ENCODE assay signal across 1 fruit fly cellular context in the genomic region with DNA sequence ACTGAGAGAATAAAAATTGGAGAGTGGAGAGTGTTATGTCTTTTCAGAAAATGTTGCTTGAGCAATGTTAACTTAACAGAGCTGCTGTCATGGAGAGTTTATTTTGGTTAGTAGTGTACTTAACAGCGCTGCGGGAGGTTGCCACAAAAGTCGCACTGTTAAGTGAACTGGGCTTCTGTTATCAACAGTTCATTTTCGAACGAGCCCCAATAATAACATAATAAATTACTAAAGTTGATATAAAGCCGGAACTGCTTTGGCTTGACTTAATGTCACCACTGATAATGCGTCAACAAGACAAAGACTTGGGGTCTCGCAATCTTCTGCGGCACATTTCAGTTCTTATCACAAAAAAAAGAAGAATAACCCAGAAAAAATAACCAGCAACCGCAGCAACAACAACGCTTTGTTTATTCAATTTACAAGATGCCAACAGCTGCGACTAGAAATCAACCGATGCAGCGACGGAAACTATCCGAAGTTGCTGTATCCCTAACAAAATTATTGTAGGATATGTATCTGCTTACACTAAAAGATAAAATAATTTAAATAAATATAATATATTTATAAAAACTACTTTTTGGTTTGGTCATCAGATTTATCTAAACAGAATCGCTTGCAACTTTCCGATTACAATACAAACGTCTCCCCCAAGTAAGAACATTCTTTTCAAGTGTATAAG.
TF ChIP-seq lines count a peak whose summit lies in the region.

No protein-coding gene starts in this region.

TF ChIP-seq in whole organism, embryonic, 481 proteins besides CTCF, POLR2A, EP300 and RAD21 (continued from another document and continues in another):
- TF ChIP-seq CG13123 (GFP tag; optimal IDR thresholded peaks at IDR 0.05; lab: Kevin White, UChicago) (no peak), lbe (GFP tag; optimal IDR thresholded peaks at IDR 0.05; lab: Kevin White, UChicago) (no peak), schlank (tag; optimal IDR thresholded peaks at IDR 0.05; lab: Kevin White, UChicago) (no peak), Deaf1 (tag; optimal IDR thresholded peaks at IDR 0.05; lab: Kevin White, UChicago) (no peak), CG31441 (GFP tag; IDR thresholded peaks at IDR 0.05; lab: Robert Waterston, UW) (0 out of 2 replicates have a peak, but pooled peaks have one; percentile 26), Hmx (GFP tag; optimal IDR thresholded peaks at IDR 0.05; lab: Kevin White, UChicago) (no peak), CG14441 (GFP tag; IDR thresholded peaks at IDR 0.05; lab: Robert Waterston, UW) (no peak), CG13296 (GFP tag; optimal IDR thresholded peaks at IDR 0.05; lab: Kevin White, UChicago) (no peak), CG7786 (GFP tag; optimal IDR thresholded peaks at IDR 0.05; lab: Kevin White, UChicago) (no peak), CG6765 (GFP tag; optimal IDR thresholded peaks at IDR 0.05; lab: Kevin White, UChicago) (no peak), CG10654 (GFP tag; optimal IDR thresholded peaks at IDR 0.05; lab: Kevin White, UChicago) (no peak), kah (GFP tag; optimal IDR thresholded peaks at IDR 0.05; lab: Kevin White, UChicago) (no peak), h (optimal IDR thresholded peaks at IDR 0.05; lab: Kevin White, UChicago) (no peak), pnt (GFP tag; optimal IDR thresholded peaks at IDR 0.05; lab: Kevin White, UChicago) (no peak), Lim3 (GFP tag; IDR thresholded peaks at IDR 0.05; lab: Robert Waterston, UW) (no peak), Dbx (GFP tag; IDR thresholded peaks at IDR 0.05; lab: Robert Waterston, UW) (no peak), usp (GFP tag; optimal IDR thresholded peaks at IDR 0.05; lab: Kevin White, UChicago) (no peak), CG7745 (tag; optimal IDR thresholded peaks at IDR 0.05; lab: Kevin White, UChicago) (no peak), Nf-YA (GFP tag; IDR thresholded peaks at IDR 0.05; lab: Robert Waterston, UW) (no peak), bab2 (GFP tag; optimal IDR thresholded peaks at IDR 0.05; lab: Kevin White, UChicago) (no peak), Med (GFP tag; lab: Kevin White, UChicago) (peak; percentile 41), sr (GFP tag; IDR thresholded peaks at IDR 0.05; lab: Robert Waterston, UW) (no peak), Tbp (GFP tag; optimal IDR thresholded peaks at IDR 0.05; lab: Kevin White, UChicago) (no peak), slp2 (GFP tag; optimal IDR thresholded peaks at IDR 0.05; lab: Kevin White, UChicago) (no peak), Drgx (GFP tag; IDR thresholded peaks at IDR 0.05; lab: Robert Waterston, UW) (0 out of 2 replicates have a peak, but pooled peaks have one; percentile 56), maf-S (GFP tag; optimal IDR thresholded peaks at IDR 0.05; lab: Kevin White, UChicago) (no peak), CG34224 (GFP tag; IDR thresholded peaks at IDR 0.05; lab: Robert Waterston, UW; ENCODE audit: partially characterized antibody) (no peak), CG7372 (GFP tag; IDR thresholded peaks at IDR 0.05; lab: Robert Waterston, UW) (no peak), E2f1 (GFP tag; IDR thresholded peaks at IDR 0.05; lab: Robert Waterston, UW) (no peak), CG13775 (GFP tag; optimal IDR thresholded peaks at IDR 0.05; lab: Kevin White, UChicago) (no peak), Fer3 (tag; optimal IDR thresholded peaks at IDR 0.05; lab: Kevin White, UChicago) (no peak), chn (GFP tag; optimal IDR thresholded peaks at IDR 0.05; lab: Kevin White, UChicago) (no peak), fd3F (GFP tag; optimal IDR thresholded peaks at IDR 0.05; lab: Kevin White, UChicago) (no peak), ERR (GFP tag; optimal IDR thresholded peaks at IDR 0.05; lab: Kevin White, UChicago) (no peak), CG1603 (tag; optimal IDR thresholded peaks at IDR 0.05; lab: Kevin White, UChicago) (no peak), HLH54F (GFP tag; optimal IDR thresholded peaks at IDR 0.05; lab: Kevin White, UChicago) (no peak), CG43689 (GFP tag; IDR thresholded peaks at IDR 0.05; lab: Robert Waterston, UW) (no peak), Xrp1 (GFP tag; IDR thresholded peaks at IDR 0.05; lab: Robert Waterston, UW) (peak; percentile 44; the same call in 1 of the 2 replicates), CG15479 (GFP tag; optimal IDR thresholded peaks at IDR 0.05; lab: Kevin White, UChicago) (no peak), vnd (GFP tag; IDR thresholded peaks at IDR 0.05; lab: Robert Waterston, UW; ENCODE audit: partially characterized antibody) (no peak), gsb-n (tag; optimal IDR thresholded peaks at IDR 0.05; lab: Kevin White, UChicago) (peak; percentile 3), CG3995 (GFP tag; optimal IDR thresholded peaks at IDR 0.05; lab: Kevin White, UChicago) (no peak), D (optimal IDR thresholded peaks at IDR 0.05; lab: Kevin White, UChicago) (no peak), D (GFP tag; optimal IDR thresholded peaks at IDR 0.05; lab: Kevin White, UChicago) (peak; percentile 44), mirr (GFP tag; optimal IDR thresholded peaks at IDR 0.05; lab: Kevin White, UChicago) (no peak), inv (GFP tag; IDR thresholded peaks at IDR 0.05; lab: Robert Waterston, UW; ENCODE audit: partially characterized antibody) (no peak), ewg (GFP tag; optimal IDR thresholded peaks at IDR 0.05; lab: Kevin White, UChicago) (no peak), Dad (GFP tag; optimal IDR thresholded peaks at IDR 0.05; lab: Kevin White, UChicago) (no peak), D19B (GFP tag; optimal IDR thresholded peaks at IDR 0.05; lab: Kevin White, UChicago) (no peak), CG8089 (GFP tag; optimal IDR thresholded peaks at IDR 0.05; lab: Kevin White, UChicago) (no peak), NfI (GFP tag; optimal IDR thresholded peaks at IDR 0.05; lab: Kevin White, UChicago) (no peak), Kr (GFP tag; optimal IDR thresholded peaks at IDR 0.05; lab: Kevin White, UChicago) (no peak), nerfin-1 (tag; optimal IDR thresholded peaks at IDR 0.05; lab: Kevin White, UChicago) (no peak), CG1529 (GFP tag; optimal IDR thresholded peaks at IDR 0.05; lab: Kevin White, UChicago) (no peak), psq (GFP tag; optimal IDR thresholded peaks at IDR 0.05; lab: Kevin White, UChicago) (no peak), slbo (GFP tag; IDR thresholded peaks at IDR 0.05; lab: Robert Waterston, UW) (no peak), BtbVII (GFP tag; optimal IDR thresholded peaks at IDR 0.05; lab: Kevin White, UChicago) (no peak), Asciz (GFP tag; optimal IDR thresholded peaks at IDR 0.05; lab: Kevin White, UChicago) (peak; percentile 44), sug (tag; optimal IDR thresholded peaks at IDR 0.05; lab: Kevin White, UChicago) (peak; percentile 98), CG8944 (GFP tag; optimal IDR thresholded peaks at IDR 0.05; lab: Kevin White, UChicago) (no peak), CG16863 (GFP tag; optimal IDR thresholded peaks at IDR 0.05; lab: Kevin White, UChicago) (no peak), lov (optimal IDR thresholded peaks at IDR 0.05; lab: Kevin White, UChicago) (no peak), lov (GFP tag; IDR thresholded peaks at IDR 0.05; lab: Robert Waterston, UW) (no peak), ro (GFP tag; IDR thresholded peaks at IDR 0.05; lab: Robert Waterston, UW) (no peak), disco-r (GFP tag; optimal IDR thresholded peaks at IDR 0.05; lab: Kevin White, UChicago) (no peak), luna (GFP tag; optimal IDR thresholded peaks at IDR 0.05; lab: Kevin White, UChicago) (no peak), ems (GFP tag; optimal IDR thresholded peaks at IDR 0.05; lab: Kevin White, UChicago) (no peak), dpn (GFP tag; optimal IDR thresholded peaks at IDR 0.05; lab: Kevin White, UChicago) (no peak), Dip2 (GFP tag; IDR thresholded peaks at IDR 0.05; lab: Robert Waterston, UW) (no peak), hbn (GFP tag; IDR thresholded peaks at IDR 0.05; lab: Robert Waterston, UW; ENCODE audit: partially characterized antibody) (no peak), zfh1 (GFP tag; IDR thresholded peaks at IDR 0.05; lab: Robert Waterston, UW) (peak; percentile 42; the same call in 1 of the 3 replicates), Elba2 (GFP tag; optimal IDR thresholded peaks at IDR 0.05; lab: Kevin White, UChicago) (no peak), CG10565 (GFP tag; optimal IDR thresholded peaks at IDR 0.05; lab: Kevin White, UChicago) (no peak), CG34376 (GFP tag; optimal IDR thresholded peaks at IDR 0.05; lab: Kevin White, UChicago) (no peak), CG12391 (tag; optimal IDR thresholded peaks at IDR 0.05; lab: Kevin White, UChicago) (peak; percentile 51), crol (GFP tag; IDR thresholded peaks at IDR 0.05; lab: Robert Waterston, UW) (no peak), lab (GFP tag; optimal IDR thresholded peaks at IDR 0.05; lab: Kevin White, UChicago) (no peak), tin (GFP tag; optimal IDR thresholded peaks at IDR 0.05; lab: Kevin White, UChicago) (no peak), zfh2 (GFP tag; optimal IDR thresholded peaks at IDR 0.05; lab: Kevin White, UChicago) (no peak), Vsx1 (GFP tag; optimal IDR thresholded peaks at IDR 0.05; lab: Kevin White, UChicago) (no peak), CG14667 (GFP tag; IDR thresholded peaks at IDR 0.05; lab: Robert Waterston, UW) (no peak), HLHmδ (GFP tag; optimal IDR thresholded peaks at IDR 0.05; lab: Kevin White, UChicago) (no peak), CG17361 (GFP tag; IDR thresholded peaks at IDR 0.05; lab: Robert Waterston, UW) (no peak), Ada2b (GFP tag; IDR thresholded peaks at IDR 0.05; lab: Robert Waterston, UW) (no peak), CG4282 (GFP tag; optimal IDR thresholded peaks at IDR 0.05; lab: Kevin White, UChicago) (no peak), CG7271 (tag; optimal IDR thresholded peaks at IDR 0.05; lab: Kevin White, UChicago) (no peak), CG4707 (GFP tag; optimal IDR thresholded peaks at IDR 0.05; lab: Kevin White, UChicago) (no peak), cato (GFP tag; optimal IDR thresholded peaks at IDR 0.05; lab: Kevin White, UChicago; ENCODE audit: borderline replicate concordance) (no peak), Ets65A (GFP tag; lab: Kevin White, UChicago) (no peak), Abd-B (GFP tag; optimal IDR thresholded peaks at IDR 0.05; lab: Kevin White, UChicago) (no peak), CG17912 (GFP tag; optimal IDR thresholded peaks at IDR 0.05; lab: Kevin White, UChicago) (no peak), BEAF-32 (GFP tag; optimal IDR thresholded peaks at IDR 0.05; lab: Kevin White, UChicago) (no peak), CG7357 (GFP tag; IDR thresholded peaks at IDR 0.05; lab: Robert Waterston, UW) (no peak), CG18476 (GFP tag; optimal IDR thresholded peaks at IDR 0.05; lab: Kevin White, UChicago) (no peak), CG17802 (tag; optimal IDR thresholded peaks at IDR 0.05; lab: Kevin White, UChicago) (no peak), CG9609 (GFP tag; optimal IDR thresholded peaks at IDR 0.05; lab: Kevin White, UChicago) (no peak), gsb (GFP tag; IDR thresholded peaks at IDR 0.05; lab: Robert Waterston, UW) (no peak), kay (GFP tag; optimal IDR thresholded peaks at IDR 0.05; lab: Kevin White, UChicago) (no peak), CG14860 (GFP tag; IDR thresholded peaks at IDR 0.05; lab: Robert Waterston, UW; ENCODE audit: partially characterized antibody) (no peak), trem (tag; optimal IDR thresholded peaks at IDR 0.05; lab: Kevin White, UChicago) (peak; percentile 15), fru (optimal IDR thresholded peaks at IDR 0.05; lab: Kevin White, UChicago) (no peak), en (GFP tag; optimal IDR thresholded peaks at IDR 0.05; lab: Kevin White, UChicago) (no peak), CkIIα-i1 (GFP tag; IDR thresholded peaks at IDR 0.05; lab: Robert Waterston, UW) (no peak), CG4617 (GFP tag; optimal IDR thresholded peaks at IDR 0.05; lab: Kevin White, UChicago; ENCODE audit: borderline replicate concordance) (no peak), Rx (GFP tag; IDR thresholded peaks at IDR 0.05; lab: Robert Waterston, UW) (no peak), CG3407 (GFP tag; optimal IDR thresholded peaks at IDR 0.05; lab: Kevin White, UChicago) (peak; percentile 59), CG2199 (GFP tag; IDR thresholded peaks at IDR 0.05; lab: Robert Waterston, UW) (peak; percentile 12; the same call in 1 of the 3 replicates), ATbp (GFP tag; optimal IDR thresholded peaks at IDR 0.05; lab: Kevin White, UChicago) (peak; percentile 38), her (GFP tag; optimal IDR thresholded peaks at IDR 0.05; lab: Kevin White, UChicago) (no peak), CG1602 (GFP tag; optimal IDR thresholded peaks at IDR 0.05; lab: Kevin White, UChicago) (no peak), sim (GFP tag; IDR thresholded peaks at IDR 0.05; lab: Robert Waterston, UW) (no peak), wdn (GFP tag; IDR thresholded peaks at IDR 0.05; lab: Robert Waterston, UW) (no peak), CG10267 (tag; optimal IDR thresholded peaks at IDR 0.05; lab: Kevin White, UChicago) (peak; percentile 14), ham (GFP tag; IDR thresholded peaks at IDR 0.05; lab: Robert Waterston, UW) (no peak), fd64A (GFP tag; optimal IDR thresholded peaks at IDR 0.05; lab: Kevin White, UChicago) (peak; percentile 7), abd-A (tag; optimal IDR thresholded peaks at IDR 0.05; lab: Kevin White, UChicago) (no peak), Side (GFP tag; optimal IDR thresholded peaks at IDR 0.05; lab: Kevin White, UChicago) (no peak), dysf (GFP tag; IDR thresholded peaks at IDR 0.05; lab: Robert Waterston, UW) (no peak), p53 (GFP tag; optimal IDR thresholded peaks at IDR 0.05; lab: Kevin White, UChicago) (no peak), Blimp-1 (GFP tag; optimal IDR thresholded peaks at IDR 0.05; lab: Kevin White, UChicago) (peak; percentile 60), pfk (GFP tag; optimal IDR thresholded peaks at IDR 0.05; lab: Kevin White, UChicago) (no peak), CG32532 (GFP tag; IDR thresholded peaks at IDR 0.05; lab: Robert Waterston, UW) (no peak), CG4820 (GFP tag; optimal IDR thresholded peaks at IDR 0.05; lab: Kevin White, UChicago) (no peak), Jarid2 (GFP tag; optimal IDR thresholded peaks at IDR 0.05; lab: Kevin White, UChicago) (no peak), grau (tag; optimal IDR thresholded peaks at IDR 0.05; lab: Kevin White, UChicago) (peak; percentile 18), eve (GFP tag; optimal IDR thresholded peaks at IDR 0.05; lab: Kevin White, UChicago) (peak in 1 of 2 experiments; percentile 27), CG2116 (GFP tag; optimal IDR thresholded peaks at IDR 0.05; lab: Kevin White, UChicago) (no peak), CG12236 (GFP tag; optimal IDR thresholded peaks at IDR 0.05; lab: Kevin White, UChicago) (no peak), GATAe (GFP tag; conservative IDR thresholded peaks at IDR 0.05; lab: Robert Waterston, UW) (no peak), toy (GFP tag; IDR thresholded peaks at IDR 0.05; lab: Robert Waterston, UW) (no peak), CG6854 (GFP tag; optimal IDR thresholded peaks at IDR 0.05; lab: Kevin White, UChicago) (no peak)
